Worm (Caenorhabditis elegans) whole organism, L1 larva: ENCODE measurements around the gene C48B4.6.

Experiments
- C04F5.9 ChIP-seq: sonication (generic microtip); optimal IDR thresholded peaks from 2 replicates; lab custom pipeline; 2016; ENCODE audit warnings: missing genetic modification characterization, missing compliant biosample characterization
- C34B4.2 ChIP-seq: sonication (generic microtip); optimal IDR thresholded peaks from 2 replicates; lab custom pipeline; 2017; ENCODE audit warnings: mild to moderate bottlenecking, missing genetic modification characterization, missing compliant biosample characterization
- F16B12.6 ChIP-seq: fragments of 150-350 bp; optimal IDR thresholded peaks from 2 replicates; lab custom pipeline; 2014; ENCODE audit warnings: missing biosample characterization, missing genetic modification characterization
- alr-1 ChIP-seq: fragments of 200-800 bp; sonication (Bioruptor generic); optimal IDR thresholded peaks from 2 replicates; lab custom pipeline; 2018; ENCODE audit warnings: borderline replicate concordance, mild to moderate bottlenecking, missing genetic modification characterization, missing compliant biosample characterization
- blmp-1 ChIP-seq: fragments of 150-350 bp; optimal IDR thresholded peaks from 2 replicates; lab custom pipeline; 2014; ENCODE audit warnings: missing biosample characterization, missing genetic modification characterization
- ceh-63 ChIP-seq: fragments of 200-800 bp; sonication (Bioruptor generic); optimal IDR thresholded peaks from 2 replicates; lab custom pipeline; 2018; ENCODE audit warnings: mild to moderate bottlenecking, missing genetic modification characterization, missing compliant biosample characterization
- ceh-8 ChIP-seq: fragments of 200-800 bp; sonication (Bioruptor generic); optimal IDR thresholded peaks from 2 replicates; lab custom pipeline; 2018; ENCODE audit warnings: mild to moderate bottlenecking, missing genetic modification characterization, moderate library complexity, missing compliant biosample characterization
- ceh-88 ChIP-seq: fragments of 200-800 bp; sonication (Bioruptor generic); IDR thresholded peaks from 2 replicates; pipeline ENCODE4 v1.3.6; 2022; ENCODE audit warnings: missing genetic modification characterization, missing compliant biosample characterization
- ceh-90 ChIP-seq: sonication (generic microtip); optimal IDR thresholded peaks from 2 replicates; lab custom pipeline; 2016; ENCODE audit warnings: missing genetic modification characterization, missing compliant biosample characterization
- ces-1 ChIP-seq: fragments of 150-350 bp; optimal IDR thresholded peaks from 2 replicates; lab custom pipeline; 2014; ENCODE audit warnings: missing biosample characterization, missing genetic modification reagents, missing genetic modification characterization
- dpl-1 ChIP-seq, 3 experiments: fragments of 150-350 bp in 2 of 3; sonication (generic microtip) in 1 of 3; optimal IDR thresholded peaks; 2 replicates each; lab custom pipeline; 2014 to 2017; ENCODE audit warnings: missing biosample characterization in 3 of 3, missing genetic modification characterization in 3 of 3, missing genetic modification reagents in 3 of 3
- dsc-1 ChIP-seq: sonication (generic microtip); optimal IDR thresholded peaks from 2 replicates; lab custom pipeline; 2016; ENCODE audit warnings: mild to moderate bottlenecking, missing genetic modification characterization, missing compliant biosample characterization
- efl-1 ChIP-seq, 4 experiments: fragments of 150-350 bp; optimal IDR thresholded peaks in 3 of 4; peaks in 1 of 4; 1 replicate in 1 of 4; 2 replicates in 3 of 4; lab custom pipeline; 2014; ENCODE audit warnings: missing biosample characterization in 2 of 4, missing genetic modification characterization in 2 of 4, missing genetic modification reagents in 2 of 4
- efl-3 ChIP-seq: fragments of 200-800 bp; sonication (Bioruptor generic); optimal IDR thresholded peaks from 2 replicates; lab custom pipeline; 2018; ENCODE audit warnings: mild to moderate bottlenecking, missing genetic modification characterization, missing compliant biosample characterization
- egl-13 ChIP-seq: sonication (generic microtip); optimal IDR thresholded peaks from 2 replicates; lab custom pipeline; 2016; ENCODE audit warnings: missing genotype, missing genetic modification reagents, missing genetic modification characterization, missing compliant biosample characterization
- egl-27 ChIP-seq, 2 experiments: fragments of 150-350 bp in 1 of 2; sonication (generic microtip); optimal IDR thresholded peaks; 3 replicates each; lab custom pipeline; 2017 to 2018; ENCODE audit warnings: missing biosample characterization in 2 of 2, missing genetic modification characterization in 2 of 2, missing genetic modification reagents in 2 of 2
- elt-2 ChIP-seq: sonication (generic microtip); optimal IDR thresholded peaks from 2 replicates; lab custom pipeline; 2016; ENCODE audit warnings: missing genetic modification characterization, mild to moderate bottlenecking, inconsistent platforms, missing compliant biosample characterization, missing genetic modification reagents
- fkh-10 ChIP-seq: sonication (generic microtip); optimal IDR thresholded peaks from 2 replicates; lab custom pipeline; 2017; ENCODE audit warnings: missing biosample characterization, missing genetic modification reagents, missing genetic modification characterization
- fos-1 ChIP-seq: fragments of 150-350 bp; optimal IDR thresholded peaks from 2 replicates; lab custom pipeline; 2014; ENCODE audit warnings: missing biosample characterization, missing genetic modification characterization
- jun-1 ChIP-seq: fragments of 150-350 bp; optimal IDR thresholded peaks from 2 replicates; lab custom pipeline; 2014; ENCODE audit warnings: missing biosample characterization, missing genetic modification reagents, missing genetic modification characterization
- lin-13 ChIP-seq: fragments of 150-350 bp; optimal IDR thresholded peaks from 2 replicates; lab custom pipeline; 2014; ENCODE audit warnings: missing biosample characterization, missing genetic modification reagents, missing genetic modification characterization
- lin-15B ChIP-seq: fragments of 150-350 bp; sonication (generic microtip); optimal IDR thresholded peaks from 3 replicates; lab custom pipeline; 2014; ENCODE audit warnings: missing biosample characterization, missing genetic modification characterization
- lin-35 ChIP-seq, 2 experiments: fragments of 150-350 bp; optimal IDR thresholded peaks; 2 replicates each; lab custom pipeline; 2014; ENCODE audit warnings: missing biosample characterization in 2 of 2, missing genetic modification characterization in 2 of 2, missing genetic modification reagents in 2 of 2
- lin-39 ChIP-seq: fragments of 150-350 bp; optimal IDR thresholded peaks from 2 replicates; lab custom pipeline; 2014; ENCODE audit warnings: missing biosample characterization, missing genetic modification reagents, missing genetic modification characterization
- lir-3 ChIP-seq: sonication (generic microtip); optimal IDR thresholded peaks from 2 replicates; lab custom pipeline; 2016; ENCODE audit warnings: mild to moderate bottlenecking, missing genetic modification characterization, moderate library complexity, missing compliant biosample characterization; ENCODE audit not compliant: poor library complexity
- lsy-2 ChIP-seq, 2 experiments: fragments of 150-350 bp; optimal IDR thresholded peaks; 2 replicates each; lab custom pipeline; 2014; ENCODE audit warnings: missing biosample characterization in 2 of 2, missing genetic modification characterization in 2 of 2
- mab-9 ChIP-seq: fragments of 200-800 bp; sonication (Bioruptor generic); IDR thresholded peaks from 2 replicates; pipeline ENCODE4 v1.3.6; 2022; ENCODE audit warnings: missing genetic modification reagents, missing genetic modification characterization, missing compliant biosample characterization
- mdl-1 ChIP-seq, 2 experiments: fragments of 150-350 bp; optimal IDR thresholded peaks; 2 replicates each; lab custom pipeline; 2014 to 2017; ENCODE audit warnings: missing biosample characterization in 2 of 2, missing genetic modification characterization in 2 of 2, inconsistent platforms in 1 of 2
- mep-1 ChIP-seq: fragments of 150-350 bp; optimal IDR thresholded peaks from 2 replicates; lab custom pipeline; 2014; ENCODE audit warnings: missing biosample characterization, missing genetic modification characterization
- nhr-12 ChIP-seq: sonication (generic microtip); optimal IDR thresholded peaks from 2 replicates; lab custom pipeline; 2017; ENCODE audit warnings: missing biosample characterization, missing genetic modification characterization
- nhr-71 ChIP-seq: sonication (generic microtip); optimal IDR thresholded peaks from 2 replicates; lab custom pipeline; 2016; ENCODE audit warnings: mild to moderate bottlenecking, missing genetic modification characterization, moderate library complexity, missing compliant biosample characterization
- nhr-77 ChIP-seq: fragments of 150-350 bp; optimal IDR thresholded peaks from 2 replicates; lab custom pipeline; 2014; ENCODE audit warnings: missing biosample characterization, missing genetic modification characterization
- nhr-84 ChIP-seq: sonication (generic microtip); optimal IDR thresholded peaks from 2 replicates; lab custom pipeline; 2017; ENCODE audit warnings: missing biosample characterization, missing genetic modification characterization
- skn-1 ChIP-seq: fragments of 150-350 bp; optimal IDR thresholded peaks from 2 replicates; lab custom pipeline; 2014; ENCODE audit warnings: missing biosample characterization, missing genetic modification characterization
- swsn-7 ChIP-seq: sonication (generic microtip); optimal IDR thresholded peaks from 2 replicates; lab custom pipeline; 2016; ENCODE audit warnings: missing genetic modification characterization, missing compliant biosample characterization
- tbx-2 ChIP-seq: sonication (generic microtip); optimal IDR thresholded peaks from 2 replicates; lab custom pipeline; 2016; ENCODE audit warnings: missing genetic modification characterization, missing compliant biosample characterization
- tlp-1 ChIP-seq: fragments of 150-350 bp; optimal IDR thresholded peaks from 2 replicates; lab custom pipeline; 2014; ENCODE audit warnings: missing biosample characterization, missing genetic modification characterization
- zag-1 ChIP-seq: fragments of 150-350 bp; optimal IDR thresholded peaks from 2 replicates; lab custom pipeline; 2014; ENCODE audit warnings: missing biosample characterization, missing genetic modification characterization
- zip-4 ChIP-seq: fragments of 200-800 bp; sonication (Bioruptor generic); optimal IDR thresholded peaks from 2 replicates; lab custom pipeline; 2018; ENCODE audit warnings: mild to moderate bottlenecking, missing genetic modification characterization, moderate library complexity, missing compliant biosample characterization

The C48B4.6 gene

ce11 chrIII:9542816-9543215 is 15.5 kb downstream of the C48B4.6 start, which contains the start of gene eif-2Balpha (continued):
- TF ChIP-seq nhr-12 (tag; lab: Kevin White, UChicago) (no peak), lir-3 (no peak), ceh-63 (GFP tag; lab: Kevin White, UChicago) (no peak), nhr-71 (tag; lab: Kevin White, UChicago) (no peak), zag-1 (tag; lab: Kevin White, UChicago) (no peak), egl-27 (tag; optimal IDR thresholded peaks at IDR 0.05; lab: Kevin White, UChicago) (no peak), skn-1 (tag; lab: Kevin White, UChicago) (peak; percentile 14), lin-39 (tag; lab: Kevin White, UChicago) (no peak), dsc-1 (tag; lab: Kevin White, UChicago) (no peak), ceh-88 (GFP tag; lab: Robert Waterston, UW) (no peak), fkh-10 (GFP tag; lab: Kevin White, UChicago) (no peak), lin-15B (tag; lab: Kevin White, UChicago) (peak; percentile 17), tbx-2 (tag; lab: Kevin White, UChicago) (peak; percentile 21), fos-1 (tag; lab: Kevin White, UChicago) (no peak), jun-1 (tag; lab: Kevin White, UChicago) (no peak), nhr-77 (no peak), egl-13 (tag; lab: Kevin White, UChicago) (no peak), F16B12.6 (tag; lab: Kevin White, UChicago) (peak; percentile 34), nhr-84 (tag; lab: Kevin White, UChicago) (no peak), efl-1 (optimal IDR thresholded peaks at IDR 0.05; lab: Kevin White, UChicago) (peak; percentile 29 to 70), efl-1 (GFP tag; optimal IDR thresholded peaks at IDR 0.05 in 1 of 2; lab: Kevin White, UChicago) (peak; percentile 79 to 96), ceh-90 (no peak), mep-1 (tag; lab: Kevin White, UChicago) (peak; percentile 16), efl-3 (GFP tag; lab: Kevin White, UChicago) (no peak)

ce11 chrIII:9542280-9542679 is 16.1 kb downstream of the C48B4.6 start, which contains the start of gene mut-7:
Gene mut-7 (minus strand): TSS chrIII:9542380.
- TF ChIP-seq zag-1 (tag; lab: Kevin White, UChicago) (no peak), mab-9 (GFP tag; lab: Robert Waterston, UW) (no peak), zip-4 (no peak), ceh-63 (GFP tag; lab: Kevin White, UChicago) (no peak), ces-1 (no peak), dsc-1 (tag; lab: Kevin White, UChicago) (no peak), efl-3 (GFP tag; lab: Kevin White, UChicago) (no peak), blmp-1 (tag; lab: Kevin White, UChicago) (no peak), alr-1 (no peak), C04F5.9 (no peak), mdl-1 (tag; optimal IDR thresholded peaks at IDR 0.05; lab: Kevin White, UChicago) (no peak), elt-2 (no peak), tlp-1 (tag; lab: Kevin White, UChicago) (no peak), dpl-1 (GFP tag; optimal IDR thresholded peaks at IDR 0.05; lab: Kevin White, UChicago) (no peak), swsn-7 (tag; lab: Kevin White, UChicago) (no peak), lin-13 (GFP tag; lab: Kevin White, UChicago) (no peak), tbx-2 (tag; lab: Kevin White, UChicago) (no peak)
- TF ChIP-seq, all 84 proteins: peak for 0

DNA sequence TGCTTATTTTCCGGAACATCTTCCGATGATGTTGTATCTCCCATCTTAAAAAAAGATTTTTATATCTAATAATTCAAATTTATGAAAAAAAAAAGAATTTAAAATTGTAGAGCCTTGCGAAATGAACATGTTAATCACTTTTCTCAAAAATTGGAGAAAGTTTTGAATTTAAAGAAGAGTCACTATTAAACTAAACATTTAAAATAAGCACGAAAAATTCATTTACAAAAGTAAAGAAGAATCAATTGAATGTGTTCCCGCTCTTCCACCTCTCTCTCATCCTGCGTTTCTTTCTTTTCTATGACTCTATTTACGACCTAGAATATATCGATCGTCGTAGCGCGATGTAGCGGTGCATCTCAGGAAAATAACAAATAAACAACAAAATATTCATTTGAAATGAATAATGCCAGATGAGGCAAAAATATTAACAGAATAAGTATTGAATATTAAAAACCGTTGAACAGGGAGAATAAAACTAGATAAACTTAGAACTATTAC is 19.7 kb downstream of the C48B4.6 start, which contains the start of gene ZK1098.3:
Gene ZK1098.3 (minus strand): TSS at position 51 of the 501 bp plus-strand sequence.
- TF ChIP-seq fkh-10 (GFP tag; lab: Kevin White, UChicago) (no peak), lsy-2 (tag; optimal IDR thresholded peaks at IDR 0.05; lab: Kevin White, UChicago) (peak; percentile 18 to 60), blmp-1 (tag; lab: Kevin White, UChicago) (peak; percentile 15), efl-1 (optimal IDR thresholded peaks at IDR 0.05; lab: Kevin White, UChicago) (peak; percentile 12 to 24), efl-1 (GFP tag; optimal IDR thresholded peaks at IDR 0.05 in 1 of 2; lab: Kevin White, UChicago) (peak in 1 of 2 experiments; percentile 14), mep-1 (tag; lab: Kevin White, UChicago) (peak; percentile 49), ceh-8 (GFP tag; lab: Kevin White, UChicago) (no peak), lin-35 (GFP tag; optimal IDR thresholded peaks at IDR 0.05; lab: Kevin White, UChicago) (peak in 1 of 2 experiments; percentile 12), C34B4.2 (tag; lab: Kevin White, UChicago) (no peak), dpl-1 (GFP tag; optimal IDR thresholded peaks at IDR 0.05; lab: Kevin White, UChicago) (peak in 2 of 3 experiments; percentile 9 to 45)
- TF ChIP-seq, all 84 proteins: peak for 6
